Worm (Caenorhabditis elegans) whole organism, L4 larva: ENCODE measurements around the gene K12H6.6.

Experiments
- D1046.2 ChIP-seq: fragments of 200-800 bp; sonication (Bioruptor generic); IDR thresholded peaks from 2 replicates; pipeline ENCODE4 v1.3.6; 2022; ENCODE audit warnings: missing genetic modification characterization, missing compliant biosample characterization
- F26F4.8 ChIP-seq: fragments of 200-800 bp; sonication (Bioruptor generic); conservative IDR thresholded peaks from 2 replicates; pipeline ENCODE4 v1.3.6; 2022; ENCODE audit warnings: missing genetic modification characterization, missing compliant biosample characterization
- F49E8.2 ChIP-seq: sonication (generic microtip); optimal IDR thresholded peaks from 2 replicates; lab custom pipeline; 2016; ENCODE audit warnings: missing compliant biosample characterization, mild to moderate bottlenecking, missing genetic modification characterization, borderline replicate concordance
- R02D3.7 ChIP-seq: fragments of 150-350 bp; sonication (generic microtip); optimal IDR thresholded peaks from 3 replicates; lab custom pipeline; 2014; ENCODE audit warnings: missing biosample characterization, missing genetic modification characterization
- aha-1 ChIP-seq: fragments of 150-350 bp; peaks from one replicate; lab custom pipeline; 2014; ENCODE audit warnings: missing biosample characterization, missing genetic modification characterization
- arid-1 ChIP-seq: fragments of 200-800 bp; sonication (Bioruptor generic); conservative IDR thresholded peaks from 2 replicates; pipeline ENCODE4 v1.3.6; 2022; ENCODE audit warnings: missing genetic modification reagents, missing genetic modification characterization, missing compliant biosample characterization
- ceh-82 ChIP-seq: sonication (generic microtip); optimal IDR thresholded peaks from 2 replicates; lab custom pipeline; 2017; ENCODE audit warnings: missing biosample characterization, missing genetic modification characterization
- cey-2 ChIP-seq: sonication (generic microtip); optimal IDR thresholded peaks from 3 replicates; lab custom pipeline; 2017; ENCODE audit warnings: missing genetic modification characterization, mild to moderate bottlenecking, missing compliant biosample characterization, antibody characterized with exemption, borderline replicate concordance; ENCODE audit not compliant: insufficient read depth
- daf-8 ChIP-seq: fragments of 200-800 bp; sonication (Bioruptor generic); IDR thresholded peaks from 2 replicates; pipeline ENCODE4 v1.3.6; 2022; ENCODE audit warnings: missing genetic modification characterization, missing compliant biosample characterization
- dmd-8 ChIP-seq: fragments of 200-800 bp; sonication (Bioruptor generic); IDR thresholded peaks from 2 replicates; pipeline ENCODE4 v1.3.6; 2022; ENCODE audit warnings: missing genetic modification characterization, missing compliant biosample characterization
- duxl-1 ChIP-seq: sonication (generic microtip); optimal IDR thresholded peaks from 2 replicates; lab custom pipeline; 2016; ENCODE audit warnings: mild to moderate bottlenecking, missing genetic modification characterization, moderate library complexity, missing compliant biosample characterization; ENCODE audit not compliant: poor library complexity
- dve-1 ChIP-seq: sonication (generic microtip); optimal IDR thresholded peaks from 2 replicates; lab custom pipeline; 2017; ENCODE audit warnings: antibody characterized with exemption, mild to moderate bottlenecking, missing genetic modification characterization, missing compliant biosample characterization; ENCODE audit not compliant: insufficient read depth
- fkh-10 ChIP-seq: fragments of 150-350 bp; optimal IDR thresholded peaks from 2 replicates; lab custom pipeline; 2014; ENCODE audit warnings: missing biosample characterization, missing genetic modification reagents, missing genetic modification characterization
- hif-1 ChIP-seq, 2 experiments: sonication (generic microtip); optimal IDR thresholded peaks; 2 replicates each; lab custom pipeline; 2016 to 2017; ENCODE audit warnings: missing compliant biosample characterization in 2 of 2, missing genetic modification characterization in 2 of 2, missing genetic modification reagents in 2 of 2, missing genotype in 2 of 2, mild to moderate bottlenecking in 1 of 2
- lin-1 ChIP-seq: fragments of 200-800 bp; sonication (Bioruptor generic); IDR thresholded peaks from 2 replicates; pipeline ENCODE4 v1.3.6; 2022; ENCODE audit warnings: missing genetic modification reagents, missing genetic modification characterization, missing compliant biosample characterization
- lin-29 ChIP-seq: fragments of 200-800 bp; sonication (Bioruptor generic); IDR thresholded peaks from 2 replicates; pipeline ENCODE4 v1.3.6; 2022; ENCODE audit warnings: missing genetic modification reagents, missing genetic modification characterization, missing compliant biosample characterization
- lsy-2 ChIP-seq, 2 experiments: fragments of 150-350 bp in 1 of 2; sonication (generic microtip) in 1 of 2; optimal IDR thresholded peaks; 2 replicates each; lab custom pipeline; 2014 to 2017; ENCODE audit warnings: missing biosample characterization in 2 of 2, missing genetic modification characterization in 2 of 2
- madf-9 ChIP-seq: fragments of 200-800 bp; sonication (Bioruptor generic); conservative IDR thresholded peaks from 2 replicates; pipeline ENCODE4 v1.3.6; 2022; ENCODE audit warnings: missing genetic modification reagents, missing genetic modification characterization, missing compliant biosample characterization
- mdl-1 ChIP-seq, 2 experiments: fragments of 150-350 bp in 1 of 2; sonication (generic microtip) in 1 of 2; optimal IDR thresholded peaks; 2 replicates each; lab custom pipeline; 2014 to 2017; ENCODE audit warnings: missing biosample characterization in 2 of 2, missing genetic modification characterization in 2 of 2
- mep-1 ChIP-seq: fragments of 150-350 bp; sonication (generic microtip); optimal IDR thresholded peaks from 3 replicates; lab custom pipeline; 2014; ENCODE audit warnings: missing biosample characterization, missing genetic modification characterization
- mxl-3 ChIP-seq: fragments of 200-800 bp; sonication (Bioruptor generic); optimal IDR thresholded peaks from 2 replicates; lab custom pipeline; 2018; ENCODE audit warnings: mild to moderate bottlenecking, missing genetic modification characterization, missing compliant biosample characterization
- nhr-111 ChIP-seq: fragments of 200-800 bp; sonication (Bioruptor generic); optimal IDR thresholded peaks from 2 replicates; lab custom pipeline; 2018; ENCODE audit warnings: mild to moderate bottlenecking, missing genetic modification characterization, missing compliant biosample characterization
- nhr-42 ChIP-seq: fragments of 200-800 bp; sonication (Bioruptor generic); IDR thresholded peaks from 2 replicates; pipeline ENCODE4 v1.3.6; 2022; ENCODE audit warnings: missing genetic modification characterization, missing compliant biosample characterization
- nhr-48 ChIP-seq: sonication (generic microtip); optimal IDR thresholded peaks from 2 replicates; lab custom pipeline; 2016; ENCODE audit warnings: mild to moderate bottlenecking, missing genetic modification characterization, missing compliant biosample characterization
- nhr-76 ChIP-seq: fragments of 150-350 bp; optimal IDR thresholded peaks from 2 replicates; lab custom pipeline; 2014; ENCODE audit warnings: missing biosample characterization, missing genetic modification characterization
- nhr-77 ChIP-seq: fragments of 150-350 bp; optimal IDR thresholded peaks from 2 replicates; lab custom pipeline; 2014; ENCODE audit warnings: missing biosample characterization, missing genetic modification characterization
- saeg-2 ChIP-seq: fragments of 200-800 bp; sonication (Bioruptor generic); IDR thresholded peaks from 2 replicates; pipeline ENCODE4 v1.3.6; 2022; ENCODE audit warnings: missing genetic modification reagents, missing genetic modification characterization, missing compliant biosample characterization
- sdz-12 ChIP-seq: fragments of 200-800 bp; sonication (Bioruptor generic); optimal IDR thresholded peaks from 2 replicates; lab custom pipeline; 2018; ENCODE audit warnings: mild to moderate bottlenecking, missing genetic modification characterization, missing compliant biosample characterization
- set-16 ChIP-seq: fragments of 200-800 bp; sonication (Bioruptor generic); IDR thresholded peaks from 2 replicates; pipeline ENCODE4 v1.3.6; 2022; ENCODE audit warnings: missing genetic modification reagents, missing genetic modification characterization, missing compliant biosample characterization
- spr-1 ChIP-seq: sonication (generic microtip); optimal IDR thresholded peaks from 2 replicates; lab custom pipeline; 2016; ENCODE audit warnings: mild to moderate bottlenecking, missing genetic modification characterization, missing compliant biosample characterization
- unc-130 ChIP-seq: sonication (generic microtip); optimal IDR thresholded peaks from 2 replicates; lab custom pipeline; 2016; ENCODE audit warnings: missing genetic modification reagents, missing genetic modification characterization, missing compliant biosample characterization
- unc-62 ChIP-seq, 3 experiments: fragments of 150-350 bp in 1 of 3; sonication (generic microtip); optimal IDR thresholded peaks in 2 of 3; peaks in 1 of 3; 1 replicate in 1 of 3; 2 replicates in 2 of 3; lab custom pipeline; 2014 to 2017; ENCODE audit warnings: missing biosample characterization in 3 of 3, missing genetic modification characterization in 3 of 3, missing genetic modification reagents in 3 of 3, missing genotype in 1 of 3
- vab-7 ChIP-seq: fragments of 200-800 bp; sonication (Bioruptor generic); IDR thresholded peaks from 2 replicates; pipeline ENCODE4 v1.3.6; 2022; ENCODE audit warnings: missing genetic modification reagents, missing genetic modification characterization, missing compliant biosample characterization
- zag-1 ChIP-seq: fragments of 150-350 bp; optimal IDR thresholded peaks from 2 replicates; lab custom pipeline; 2014; ENCODE audit warnings: missing biosample characterization, missing genetic modification characterization
- zip-2 ChIP-seq: fragments of 150-350 bp; optimal IDR thresholded peaks from 2 replicates; lab custom pipeline; 2014; ENCODE audit warnings: missing biosample characterization, missing genetic modification characterization

The K12H6.6 gene

ce11 chrII:2846552-2846951 is 15.5 kb upstream of the K12H6.6 start:
- TF ChIP-seq ceh-82 (tag; lab: Kevin White, UChicago) (no peak), nhr-111 (GFP tag; lab: Kevin White, UChicago) (no peak), dmd-8 (no peak), nhr-48 (tag; lab: Kevin White, UChicago) (no peak), lin-29 (GFP tag; lab: Robert Waterston, UW) (no peak), F49E8.2 (no peak), lin-1 (GFP tag; lab: Robert Waterston, UW) (no peak), zag-1 (tag; lab: Kevin White, UChicago) (no peak), lsy-2 (tag; optimal IDR thresholded peaks at IDR 0.05; lab: Kevin White, UChicago) (no peak), vab-7 (GFP tag; lab: Robert Waterston, UW) (no peak), aha-1 (tag; lab: Kevin White, UChicago) (no peak), duxl-1 (tag; lab: Kevin White, UChicago) (no peak), zip-2 (tag; lab: Kevin White, UChicago) (no peak), spr-1 (tag; lab: Kevin White, UChicago) (no peak), unc-62 (GFP tag; optimal IDR thresholded peaks at IDR 0.05 in 1 of 2; lab: Kevin White, UChicago) (no peak), unc-62 (tag; optimal IDR thresholded peaks at IDR 0.05; lab: Kevin White, UChicago) (no peak)
- TF ChIP-seq, all 104 proteins: peak for 0

DNA sequence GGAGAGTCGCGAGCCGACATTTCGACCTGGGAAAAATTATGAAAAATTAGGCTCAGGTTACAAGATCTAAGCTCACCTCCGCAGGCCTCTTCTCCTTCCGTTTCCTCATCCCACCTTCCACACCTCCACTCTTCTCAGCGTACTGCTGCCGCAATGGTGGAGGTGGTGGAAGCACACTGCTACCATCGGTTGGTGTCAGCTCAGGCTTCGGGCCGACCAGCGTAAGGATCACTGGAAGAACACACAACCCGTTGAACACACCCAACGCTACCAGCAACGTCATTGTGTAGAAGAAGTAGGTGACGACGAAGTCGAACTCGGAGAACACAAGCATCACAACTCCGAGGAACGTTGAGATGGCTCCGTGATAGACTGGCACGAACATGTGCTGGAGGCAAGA is 14.6 kb upstream of the K12H6.6 start:
- TF ChIP-seq mep-1 (no peak), set-16 (GFP tag; lab: Robert Waterston, UW) (peak; percentile 54), F26F4.8 (GFP tag; lab: Robert Waterston, UW) (no peak)

DNA sequence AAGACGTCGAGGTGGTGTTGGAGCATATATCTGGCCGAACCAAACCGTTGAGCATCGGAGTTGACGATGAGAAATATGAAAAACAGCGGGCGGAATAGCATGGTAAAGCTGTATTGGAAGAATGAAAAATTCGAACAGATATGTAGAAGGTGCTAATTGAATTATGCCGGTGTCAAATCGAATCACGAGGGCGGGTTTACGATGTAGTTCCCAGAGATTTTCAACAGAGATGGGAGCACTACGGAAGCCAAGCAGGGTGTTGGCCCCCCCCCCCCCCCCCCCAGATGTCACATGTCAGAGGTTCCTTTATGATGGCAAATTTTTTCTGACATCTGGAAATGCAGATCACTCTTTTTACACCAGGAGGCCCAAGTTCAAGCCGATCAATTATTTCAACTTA is 12.1 kb upstream of the K12H6.6 start, which contains the start of gene Y110A2AL.7:
Gene Y110A2AL.7, minus strand, starts transcription at position 101 of the 400 bp plus-strand sequence.
- no peak for TF ChIP-seq vab-7 (GFP tag; lab: Robert Waterston, UW)
- TF ChIP-seq unc-62 (GFP tag; optimal IDR thresholded peaks at IDR 0.05 in 1 of 2; lab: Kevin White, UChicago), result peak in 1 of 2 experiments; percentile 64
- no peak for TF ChIP-seq unc-62 (tag; optimal IDR thresholded peaks at IDR 0.05; lab: Kevin White, UChicago)

- no peak for TF ChIP-seq mdl-1 (tag; optimal IDR thresholded peaks at IDR 0.05; lab: Kevin White, UChicago)
- no peak for TF ChIP-seq hif-1 (tag; optimal IDR thresholded peaks at IDR 0.05; lab: Kevin White, UChicago)
- TF ChIP-seq nhr-42 (GFP tag; lab: Robert Waterston, UW), result no peak
- TF ChIP-seq nhr-77 (tag; lab: Kevin White, UChicago), result no peak
- TF ChIP-seq dve-1 (tag; lab: Kevin White, UChicago), result no peak
- no peak for TF ChIP-seq nhr-76
- no peak for TF ChIP-seq lsy-2 (tag; optimal IDR thresholded peaks at IDR 0.05; lab: Kevin White, UChicago)
- TF ChIP-seq unc-130, result no peak
- no peak for TF ChIP-seq R02D3.7 (tag; lab: Kevin White, UChicago)
- TF ChIP-seq madf-9, result no peak
- TF ChIP-seq D1046.2, result no peak
- no peak for TF ChIP-seq saeg-2 (GFP tag; lab: Robert Waterston, UW)
- TF ChIP-seq nhr-111 (GFP tag; lab: Kevin White, UChicago), result no peak
- TF ChIP-seq fkh-10 (GFP tag; lab: Kevin White, UChicago), result no peak
- no peak for TF ChIP-seq cey-2
- TF ChIP-seq daf-8 (GFP tag; lab: Robert Waterston, UW), result no peak
- no peak for TF ChIP-seq sdz-12 (GFP tag; lab: Kevin White, UChicago)
- no peak for TF ChIP-seq nhr-48 (tag; lab: Kevin White, UChicago)
- TF ChIP-seq arid-1 (GFP tag; lab: Robert Waterston, UW), result no peak
- no peak for TF ChIP-seq mxl-3 (GFP tag; lab: Kevin White, UChicago)
Measured at ce11 chrII:2841529-2841928, 10.5 kb upstream of the K12H6.6 start, which contains the start of gene Y110A2AL.6. TSS of gene Y110A2AL.6 (minus strand) at chrII:2841629.
